Worm (Caenorhabditis elegans) whole organism, mixed stage, embryonic: Measurements from ENCODE around the gene F17H10.1.

Experiments
- ceh-39 ChIP-seq: fragments of 150-350 bp; optimal IDR thresholded peaks from 2 replicates; lab custom pipeline; 2014; ENCODE audit warnings: missing biosample characterization, missing genetic modification characterization
- elt-1 ChIP-seq: sonication (generic microtip); optimal IDR thresholded peaks from 2 replicates; lab custom pipeline; 2017; ENCODE audit warnings: missing genetic modification characterization, mild to moderate bottlenecking, missing compliant biosample characterization, antibody characterized with exemption, moderate library complexity, borderline replicate concordance; ENCODE audit not compliant: insufficient read depth
- lin-13 ChIP-seq: fragments of 150-350 bp; optimal IDR thresholded peaks from 2 replicates; lab custom pipeline; 2014; ENCODE audit warnings: missing biosample characterization, missing genetic modification characterization
- lin-32 ChIP-seq: fragments of 200-800 bp; sonication (Bioruptor generic); optimal IDR thresholded peaks from 2 replicates; lab custom pipeline; 2018; ENCODE audit warnings: mild to moderate bottlenecking, missing genetic modification characterization, missing compliant biosample characterization
- lsy-2 ChIP-seq: fragments of 150-350 bp; optimal IDR thresholded peaks from 2 replicates; lab custom pipeline; 2014; ENCODE audit warnings: missing biosample characterization, missing genetic modification characterization
- mab-5 ChIP-seq: fragments of 150-350 bp; optimal IDR thresholded peaks from 2 replicates; lab custom pipeline; 2014; ENCODE audit warnings: missing biosample characterization, missing genetic modification characterization
- nhr-12 ChIP-seq: fragments of 150-350 bp; optimal IDR thresholded peaks from 2 replicates; lab custom pipeline; 2014; ENCODE audit warnings: missing biosample characterization, missing genetic modification characterization
- nhr-237 ChIP-seq: fragments of 150-350 bp; optimal IDR thresholded peaks from 2 replicates; lab custom pipeline; 2014; ENCODE audit warnings: missing biosample characterization, missing genetic modification characterization
- nhr-28 ChIP-seq: fragments of 150-350 bp; optimal IDR thresholded peaks from 2 replicates; lab custom pipeline; 2014; ENCODE audit warnings: missing biosample characterization, missing genetic modification characterization
- pha-4 ChIP-seq: fragments of 150-350 bp; optimal IDR thresholded peaks from 2 replicates; lab custom pipeline; 2018; ENCODE audit warnings: missing biosample characterization, missing genetic modification reagents, missing genetic modification characterization
- unc-39 ChIP-seq: fragments of 150-350 bp; optimal IDR thresholded peaks from 2 replicates; lab custom pipeline; 2014; ENCODE audit warnings: missing biosample characterization, missing genetic modification characterization
- unc-62 ChIP-seq: fragments of 150-350 bp; optimal IDR thresholded peaks from 2 replicates; lab custom pipeline; 2014; ENCODE audit warnings: missing biosample characterization, missing genetic modification reagents, missing genetic modification characterization
- ztf-11 ChIP-seq: fragments of 150-350 bp; optimal IDR thresholded peaks from 2 replicates; lab custom pipeline; 2014; ENCODE audit warnings: missing biosample characterization, missing genetic modification characterization

DNA sequence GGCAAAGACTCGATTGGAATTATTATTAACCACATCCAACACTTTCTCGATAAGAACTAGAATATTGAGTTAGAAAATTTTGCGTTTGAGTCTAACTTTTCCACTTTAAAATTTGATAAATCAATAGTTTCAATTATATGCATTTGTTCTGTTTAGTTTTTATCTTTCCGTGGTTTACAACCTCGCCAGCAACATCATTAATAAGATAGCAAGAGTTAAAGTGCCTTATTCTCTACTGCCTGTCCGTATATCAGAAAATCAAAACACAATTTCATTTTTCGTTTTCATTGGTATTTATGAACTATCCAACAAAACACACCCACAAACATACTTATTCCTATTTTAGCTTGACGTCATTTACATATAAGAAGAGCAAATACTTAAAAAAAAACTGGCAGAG, 16.5 kb upstream of the F17H10.1 start:
- no peak for TF ChIP-seq nhr-28 (tag; lab: Kevin White, UChicago)
- no peak for TF ChIP-seq nhr-237 (tag; lab: Kevin White, UChicago)
- TF ChIP-seq lsy-2: no peak
- TF ChIP-seq pha-4 (tag; lab: Kevin White, UChicago): no peak
- no peak for TF ChIP-seq mab-5
- no peak for TF ChIP-seq elt-1 (tag; lab: Kevin White, UChicago)
- TF ChIP-seq ztf-11 (tag; lab: Kevin White, UChicago): no peak
- no peak for TF ChIP-seq unc-62 (GFP tag; lab: Kevin White, UChicago)
- no peak for TF ChIP-seq nhr-12 (tag; lab: Kevin White, UChicago)
- TF ChIP-seq ceh-39: no peak
- no peak for TF ChIP-seq unc-39 (tag; lab: Kevin White, UChicago)
- no peak for TF ChIP-seq lin-32
- no peak for TF ChIP-seq lin-13 (tag; lab: Kevin White, UChicago)
